Worm (Caenorhabditis elegans) whole organism, early embryonic: ENCODE results near the gene chhy-1.

Source experiments
- B0310.2 ChIP-seq: sonication (generic microtip); optimal IDR thresholded peaks from 2 replicates; lab custom pipeline; 2016; ENCODE audit warnings: mild to moderate bottlenecking, missing genetic modification characterization, missing compliant biosample characterization
- F13C5.2 ChIP-seq: sonication (generic microtip); optimal IDR thresholded peaks from 2 replicates; lab custom pipeline; 2017; ENCODE audit warnings: mild to moderate bottlenecking, missing genetic modification characterization, inconsistent platforms, missing compliant biosample characterization
- ama-1 ChIP-seq: fragments of 150-350 bp; optimal IDR thresholded peaks from 2 replicates; lab custom pipeline; 2014
- ceh-36 ChIP-seq: sonication (generic microtip); optimal IDR thresholded peaks from 2 replicates; lab custom pipeline; 2016; ENCODE audit warnings: missing genetic modification characterization, inconsistent platforms, missing compliant biosample characterization
- hnd-1 ChIP-seq: sonication (generic microtip); optimal IDR thresholded peaks from 2 replicates; lab custom pipeline; 2016; ENCODE audit warnings: missing genetic modification characterization, missing compliant biosample characterization
- tbx-37 ChIP-seq: fragments of 200-800 bp; sonication (Bioruptor generic); conservative IDR thresholded peaks from 2 replicates; pipeline ENCODE4 v1.3.6; 2022; ENCODE audit warnings: missing genetic modification reagents, missing genetic modification characterization, missing compliant biosample characterization

- TF ChIP-seq ceh-36 (tag; lab: Kevin White, UChicago) (no peak), tbx-37 (no peak), ama-1 (no peak), B0310.2 (tag; lab: Kevin White, UChicago) (no peak), hnd-1 (tag; lab: Kevin White, UChicago) (no peak), F13C5.2 (tag; lab: Kevin White, UChicago) (no peak)
Observed at ce11 chrII:8573044-8573443, 44.4 kb downstream of the chhy-1 start, which contains the start of gene F54C9.7.
